Worm (Caenorhabditis elegans): Measurements from ENCODE around the gene sel-12.

sel-12 gene

ce11 chrX:949466-949865 is 33.8 kb downstream of the sel-12 start (continued):
- TF ChIP-seq nfyb-1 (GFP tag; IDR thresholded peaks at IDR 0.05) (peak; percentile 80), die-1 (tag; optimal IDR thresholded peaks at IDR 0.05) (peak; percentile 28), Y56A3A.18 (GFP tag; IDR thresholded peaks at IDR 0.05) (no peak), madf-10 (tag; optimal IDR thresholded peaks at IDR 0.05) (peak; percentile 71), snpc-3.4 (tag; optimal IDR thresholded peaks at IDR 0.05) (no peak), ztf-26 (tag; optimal IDR thresholded peaks at IDR 0.05) (no peak), fkh-3 (tag; optimal IDR thresholded peaks at IDR 0.05) (no peak), efl-1 (GFP tag; optimal IDR thresholded peaks at IDR 0.05) (peak; percentile 17), rec-8 (tag; optimal IDR thresholded peaks at IDR 0.05) (no peak), ztf-25 (GFP tag; IDR thresholded peaks at IDR 0.05) (no peak), mes-4 (tag; optimal IDR thresholded peaks at IDR 0.05) (no peak), aptf-2 (GFP tag; conservative IDR thresholded peaks at IDR 0.05) (no peak), rcor-1 (GFP tag; IDR thresholded peaks at IDR 0.05) (peak; percentile 68), atf-7 (tag; optimal IDR thresholded peaks at IDR 0.05) (peak; percentile 20), mel-28 (tag; optimal IDR thresholded peaks at IDR 0.05; ENCODE audit: borderline replicate concordance) (no peak), rpc-1 (optimal IDR thresholded peaks at IDR 0.05) (no peak), rpc-1 (tag; optimal IDR thresholded peaks at IDR 0.05) (no peak), F33H1.4 (GFP tag; IDR thresholded peaks at IDR 0.05) (no peak), ets-4 (GFP tag; optimal IDR thresholded peaks at IDR 0.05) (no peak), egl-18 (GFP tag; IDR thresholded peaks at IDR 0.05) (no peak), ekl-4 (GFP tag; IDR thresholded peaks at IDR 0.05) (0 out of 2 replicates have a peak, but pooled peaks have one; percentile 54), mcd-1 (GFP tag; IDR thresholded peaks at IDR 0.05) (peak; percentile 68), athp-1 (tag; optimal IDR thresholded peaks at IDR 0.05) (peak; percentile 39), ZK185.1 (tag; optimal IDR thresholded peaks at IDR 0.05; ENCODE audit: poor library complexity, severe bottlenecking) (peak; percentile 37), B0035.1 (tag; optimal IDR thresholded peaks at IDR 0.05) (peak; percentile 63), ccch-3 (GFP tag; optimal IDR thresholded peaks at IDR 0.05) (no peak), madf-3 (GFP tag; IDR thresholded peaks at IDR 0.05) (no peak), ztf-22 (GFP tag; optimal IDR thresholded peaks at IDR 0.05) (no peak), lin-35 (GFP tag; optimal IDR thresholded peaks at IDR 0.05) (peak in 1 of 3 experiments; percentile 36), bed-2 (GFP tag; IDR thresholded peaks at IDR 0.05) (0 out of 2 replicates have a peak, but pooled peaks have one; percentile 42), Y53G8AR.9 (GFP tag; conservative IDR thresholded peaks at IDR 0.05) (no peak), somi-1 (GFP tag; optimal IDR thresholded peaks at IDR 0.05) (peak; percentile 83), lsl-1 (GFP tag; optimal IDR thresholded peaks at IDR 0.05) (no peak), madf-6 (GFP tag; IDR thresholded peaks at IDR 0.05) (no peak), lir-1 (GFP tag; conservative IDR thresholded peaks at IDR 0.05) (no peak), let-607 (tag; optimal IDR thresholded peaks at IDR 0.05) (peak in 1 of 2 experiments; percentile 28), attf-3 (GFP tag; conservative IDR thresholded peaks at IDR 0.05) (peak; percentile 63; the same call in 1 of the 2 replicates), ztf-18 (tag; optimal IDR thresholded peaks at IDR 0.05) (no peak), ama-1 (optimal IDR thresholded peaks at IDR 0.05) (no peak), ama-1 (GFP tag; optimal IDR thresholded peaks at IDR 0.05) (no peak), bed-1 (GFP tag; IDR thresholded peaks at IDR 0.05) (no peak), ztf-6 (GFP tag; IDR thresholded peaks at IDR 0.05) (0 out of 2 replicates have a peak, but pooled peaks have one; percentile 41)
